Fruit fly (Drosophila melanogaster): ENCODE results near the gene Cp38.

DNA sequence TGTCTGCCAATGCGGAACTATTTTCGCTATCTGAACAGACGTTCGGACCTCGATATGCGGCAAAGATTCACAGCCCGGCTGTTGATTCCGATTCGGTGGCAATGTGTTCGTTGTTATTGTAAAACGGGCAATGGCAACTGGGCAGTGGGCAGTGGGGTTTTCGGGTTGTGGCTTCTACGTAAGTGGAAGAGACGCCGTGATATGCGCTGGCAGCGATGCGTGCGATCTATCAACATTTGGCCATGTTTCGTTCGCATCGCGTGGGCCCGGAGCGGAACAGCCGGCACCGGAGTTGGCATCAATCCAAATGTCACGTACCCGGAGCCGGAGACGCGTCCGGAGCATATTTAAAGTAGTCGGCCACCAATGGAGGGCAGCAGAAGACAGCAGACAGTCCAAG, at the start of gene Cp38:
- no peak for TF ChIP-seq N (GFP tag; optimal IDR thresholded peaks at IDR 0.05)
- TF ChIP-seq usp (GFP tag; optimal IDR thresholded peaks at IDR 0.05): no peak
- no peak for TF ChIP-seq OdsH (GFP tag; optimal IDR thresholded peaks at IDR 0.05)
- TF ChIP-seq fru (GFP tag; optimal IDR thresholded peaks at IDR 0.05): no peak
- TF ChIP-seq Jra (GFP tag; optimal IDR thresholded peaks at IDR 0.05): no peak
- TF ChIP-seq Hnf4 (GFP tag; optimal IDR thresholded peaks at IDR 0.05): no peak
- no peak for TF ChIP-seq psq (GFP tag; optimal IDR thresholded peaks at IDR 0.05)
- TF ChIP-seq Dfd (GFP tag; optimal IDR thresholded peaks at IDR 0.05): no peak

Measured in whole organism, wandering third instar larva.